Worm (Caenorhabditis elegans) whole organism, mixed stage, embryonic: ENCODE data around the gene F15E6.6.

Experiments
- M03D4.4 ChIP-seq: sonication (generic microtip); optimal IDR thresholded peaks from 2 replicates; lab custom pipeline; 2017; ENCODE audit warnings: mild to moderate bottlenecking, missing genetic modification characterization, missing compliant biosample characterization
- blmp-1 ChIP-seq: fragments of 150-350 bp; optimal IDR thresholded peaks from 2 replicates; lab custom pipeline; 2014; ENCODE audit warnings: missing biosample characterization, missing genetic modification characterization
- ces-1 ChIP-seq: fragments of 150-350 bp; optimal IDR thresholded peaks from 2 replicates; lab custom pipeline; 2014; ENCODE audit warnings: missing biosample characterization, missing genetic modification reagents, missing genetic modification characterization
- cnd-1 ChIP-seq: fragments of 200-800 bp; sonication (Bioruptor generic); optimal IDR thresholded peaks from 2 replicates; lab custom pipeline; 2018; ENCODE audit warnings: mild to moderate bottlenecking, missing genetic modification characterization, missing compliant biosample characterization
- elt-1 ChIP-seq: sonication (generic microtip); optimal IDR thresholded peaks from 2 replicates; lab custom pipeline; 2017; ENCODE audit warnings: missing genetic modification characterization, mild to moderate bottlenecking, missing compliant biosample characterization, antibody characterized with exemption, moderate library complexity, borderline replicate concordance; ENCODE audit not compliant: insufficient read depth
- mab-5 ChIP-seq: fragments of 150-350 bp; optimal IDR thresholded peaks from 2 replicates; lab custom pipeline; 2014; ENCODE audit warnings: missing biosample characterization, missing genetic modification characterization
- mep-1 ChIP-seq: fragments of 150-350 bp; optimal IDR thresholded peaks from 2 replicates; lab custom pipeline; 2017; ENCODE audit warnings: missing biosample characterization, missing genetic modification reagents, missing genetic modification characterization, inconsistent platforms
- nhr-12 ChIP-seq: fragments of 150-350 bp; optimal IDR thresholded peaks from 2 replicates; lab custom pipeline; 2014; ENCODE audit warnings: missing biosample characterization, missing genetic modification characterization
- nhr-2 ChIP-seq: fragments of 150-350 bp; optimal IDR thresholded peaks from 2 replicates; lab custom pipeline; 2014; ENCODE audit warnings: missing biosample characterization, missing genetic modification characterization
- nhr-237 ChIP-seq: fragments of 150-350 bp; optimal IDR thresholded peaks from 2 replicates; lab custom pipeline; 2014; ENCODE audit warnings: missing biosample characterization, missing genetic modification characterization
- pha-4 ChIP-seq: fragments of 150-350 bp; optimal IDR thresholded peaks from 2 replicates; lab custom pipeline; 2018; ENCODE audit warnings: missing biosample characterization, missing genetic modification reagents, missing genetic modification characterization
- sptf-1 ChIP-seq: sonication (generic microtip); optimal IDR thresholded peaks from 2 replicates; lab custom pipeline; 2017; ENCODE audit warnings: mild to moderate bottlenecking, missing genetic modification characterization, moderate library complexity, missing compliant biosample characterization
- unc-62 ChIP-seq: fragments of 150-350 bp; optimal IDR thresholded peaks from 2 replicates; lab custom pipeline; 2014; ENCODE audit warnings: missing biosample characterization, missing genetic modification reagents, missing genetic modification characterization
- ztf-11 ChIP-seq: fragments of 150-350 bp; optimal IDR thresholded peaks from 2 replicates; lab custom pipeline; 2014; ENCODE audit warnings: missing biosample characterization, missing genetic modification characterization

- no peak for TF ChIP-seq nhr-12 (tag; lab: Kevin White, UChicago)
- no peak for TF ChIP-seq M03D4.4
- TF ChIP-seq pha-4 (tag; lab: Kevin White, UChicago): no peak
- no peak for TF ChIP-seq blmp-1 (tag; lab: Kevin White, UChicago)
- no peak for TF ChIP-seq ces-1
- no peak for TF ChIP-seq ztf-11 (tag; lab: Kevin White, UChicago)
- TF ChIP-seq nhr-2: no peak
- no peak for TF ChIP-seq unc-62 (GFP tag; lab: Kevin White, UChicago)
- TF ChIP-seq elt-1: no peak
- TF ChIP-seq mab-5: no peak
- TF ChIP-seq cnd-1 (tag; lab: Kevin White, UChicago): no peak
- TF ChIP-seq nhr-237 (tag; lab: Kevin White, UChicago): no peak
- no peak for TF ChIP-seq sptf-1 (tag; lab: Kevin White, UChicago)
- TF ChIP-seq mep-1: no peak
Measured at ce11 chrIV:4265951-4266350, 18.0 kb downstream of the F15E6.6 start.
